Worm (Caenorhabditis elegans): Measurements from ENCODE around the gene his-35.

- TF ChIP-seq ceh-82 (tag; optimal IDR thresholded peaks at IDR 0.05): no peak
- TF ChIP-seq ama-1 (optimal IDR thresholded peaks at IDR 0.05): no peak
- TF ChIP-seq elt-3 (tag; optimal IDR thresholded peaks at IDR 0.05): no peak
- no peak for TF ChIP-seq nhr-23 (tag; optimal IDR thresholded peaks at IDR 0.05)
- TF ChIP-seq lin-13 (GFP tag; optimal IDR thresholded peaks at IDR 0.05): no peak
These were observed 26.6 kb upstream of the his-35 start for ce11 chrV:9571673-9572072.

All from whole organism, L2 larva.